Fruit fly (Drosophila melanogaster) whole organism, embryonic: Measurements from ENCODE around the gene CG14014.
A peak's percentile ranks its signal among the peaks of the same experiment; 100 is the strongest.

ENCODE experiments used
- BEAF-32 ChIP-seq: fragments of 200-800 bp; sonication (Bioruptor generic); optimal IDR thresholded peaks from 3 replicates; lab custom pipeline; 2017; ENCODE audit warnings: missing biosample characterization, missing genetic modification characterization, mild to moderate bottlenecking, moderate library complexity, missing genetic modification reagents
- CG11456 ChIP-seq: fragments of 200-800 bp; sonication (Bioruptor generic); IDR thresholded peaks from 3 replicates; pipeline ENCODE4 v1.3.6; 2022; ENCODE audit warnings: missing biosample characterization, missing genetic modification characterization
- CG12104 ChIP-seq: fragments of 200-800 bp; sonication (Bioruptor generic); optimal IDR thresholded peaks from 3 replicates; lab custom pipeline; 2016; ENCODE audit warnings: missing biosample characterization, missing genetic modification characterization
- CG12391 ChIP-seq: fragments of 200-800 bp; sonication (Bioruptor generic); optimal IDR thresholded peaks from 3 replicates; lab custom pipeline; 2018; ENCODE audit warnings: missing biosample characterization, mild to moderate bottlenecking, missing genetic modification characterization, moderate library complexity
- CG13287 ChIP-seq: fragments of 200-800 bp; sonication (Bioruptor generic); IDR thresholded peaks from 2 replicates; pipeline ENCODE4 v1.3.6; 2022; ENCODE audit warnings: missing biosample characterization, missing genetic modification characterization; ENCODE audit not compliant: partially characterized antibody
- CG16813 ChIP-seq: fragments of 200-800 bp; sonication (Bioruptor generic); IDR thresholded peaks from 3 replicates; pipeline ENCODE4 v1.3.6; 2022; ENCODE audit warnings: missing biosample characterization, missing genetic modification characterization; ENCODE audit not compliant: partially characterized antibody
- CG17829 ChIP-seq: fragments of 200-800 bp; optimal IDR thresholded peaks from 2 replicates; lab custom pipeline; 2019; ENCODE audit warnings: missing biosample characterization, mild to moderate bottlenecking, missing genetic modification characterization, moderate library complexity
- CG2116 ChIP-seq: fragments of 200-800 bp; sonication (Bioruptor generic); optimal IDR thresholded peaks from 3 replicates; lab custom pipeline; 2018; ENCODE audit warnings: missing biosample characterization, mild to moderate bottlenecking, missing genetic modification characterization
- CG2129 ChIP-seq: fragments of 200-800 bp; sonication (Bioruptor generic); IDR thresholded peaks from 2 replicates; pipeline ENCODE4 v1.3.6; 2022; ENCODE audit warnings: missing biosample characterization, missing genetic modification characterization; ENCODE audit not compliant: partially characterized antibody
- CG2199 ChIP-seq: fragments of 200-800 bp; sonication (Bioruptor generic); IDR thresholded peaks from 3 replicates; pipeline ENCODE4 v1.3.6; 2022; ENCODE audit warnings: missing biosample characterization, missing genetic modification characterization
- CG2889 ChIP-seq: fragments of 200-800 bp; sonication (Bioruptor generic); IDR thresholded peaks from 3 replicates; pipeline ENCODE4 v1.3.6; 2022; ENCODE audit warnings: missing biosample characterization, missing genetic modification characterization
- CG34422 ChIP-seq: fragments of 200-800 bp; sonication (Bioruptor generic); IDR thresholded peaks from 3 replicates; pipeline ENCODE4 v1.3.6; 2022; ENCODE audit warnings: missing biosample characterization, missing genetic modification characterization
- CG4854 ChIP-seq: fragments of 200-800 bp; sonication (Bioruptor generic); optimal IDR thresholded peaks from 2 replicates; lab custom pipeline; 2016; ENCODE audit warnings: missing biosample characterization, missing genetic modification characterization, inconsistent platforms
- CG6175 ChIP-seq: fragments of 200-800 bp; sonication (Bioruptor generic); IDR thresholded peaks from 3 replicates; pipeline ENCODE4 v1.3.6; 2022; ENCODE audit warnings: missing biosample characterization, missing genetic modification characterization
- CG6254 ChIP-seq: fragments of 200-800 bp; sonication (Bioruptor generic); optimal IDR thresholded peaks from 3 replicates; lab custom pipeline; 2017; ENCODE audit warnings: mild to moderate bottlenecking, missing biosample characterization, missing genetic modification reagents, missing genetic modification characterization
- CG6683 ChIP-seq: fragments of 200-800 bp; sonication (Bioruptor generic); optimal IDR thresholded peaks from 2 replicates; lab custom pipeline; 2017; ENCODE audit warnings: missing biosample characterization, mild to moderate bottlenecking, missing genetic modification characterization, missing genetic modification reagents
- CG7556 ChIP-seq: fragments of 200-800 bp; sonication (Bioruptor generic); optimal IDR thresholded peaks from 2 replicates; lab custom pipeline; 2017; ENCODE audit warnings: missing biosample characterization, mild to moderate bottlenecking, missing genetic modification characterization
- Dp ChIP-seq: fragments of 200-800 bp; sonication (Bioruptor generic); optimal IDR thresholded peaks from 2 replicates; lab custom pipeline; 2018; ENCODE audit warnings: missing biosample characterization, mild to moderate bottlenecking, missing genetic modification characterization, moderate library complexity
- GATAe ChIP-seq: fragments of 200-800 bp; sonication (Bioruptor generic); conservative IDR thresholded peaks from 2 replicates; pipeline ENCODE4 v1.3.6; 2022; ENCODE audit warnings: missing biosample characterization, missing genetic modification characterization
- Gug ChIP-seq: fragments of 200-800 bp; sonication (Bioruptor generic); IDR thresholded peaks from 4 replicates; pipeline ENCODE4 v1.3.6; 2022; ENCODE audit warnings: missing biosample characterization, missing genetic modification characterization
- HLH4C ChIP-seq: fragments of 200-800 bp; sonication (Bioruptor generic); IDR thresholded peaks from 3 replicates; pipeline ENCODE4 v1.3.6; 2022; ENCODE audit warnings: missing biosample characterization, missing genetic modification characterization; ENCODE audit not compliant: partially characterized antibody
- HLHmδ ChIP-seq: fragments of 200-800 bp; sonication (Bioruptor generic); optimal IDR thresholded peaks from 2 replicates; lab custom pipeline; 2018; ENCODE audit warnings: missing biosample characterization, mild to moderate bottlenecking, missing genetic modification characterization, moderate library complexity
- MBD-R2 ChIP-seq: fragments of 200-800 bp; sonication (Bioruptor generic); IDR thresholded peaks from 2 replicates; pipeline ENCODE4 v1.3.6; 2022; ENCODE audit warnings: missing biosample characterization, missing genetic modification characterization
- Pdp1 ChIP-seq, 2 experiments: fragments of 200-800 bp; sonication (Bioruptor generic); optimal IDR thresholded peaks; 3 replicates each; lab custom pipeline; 2016; ENCODE audit warnings: missing biosample characterization in 2 of 2, missing genetic modification characterization in 2 of 2, mild to moderate bottlenecking in 1 of 2, moderate library complexity in 1 of 2
- Scr ChIP-seq: fragments of 200-800 bp; sonication (Bioruptor generic); IDR thresholded peaks from 2 replicates; pipeline ENCODE4 v1.3.6; 2022; ENCODE audit warnings: missing biosample characterization, missing genetic modification characterization; ENCODE audit not compliant: partially characterized antibody
- YL-1 ChIP-seq: fragments of 200-800 bp; sonication (Bioruptor generic); optimal IDR thresholded peaks from 3 replicates; lab custom pipeline; 2017; ENCODE audit warnings: missing biosample characterization, mild to moderate bottlenecking, missing genetic modification characterization
- amos ChIP-seq: fragments of 200-800 bp; sonication (Bioruptor generic); IDR thresholded peaks from 2 replicates; pipeline ENCODE4 v1.3.6; 2022; ENCODE audit warnings: missing biosample characterization, missing genetic modification characterization; ENCODE audit not compliant: partially characterized antibody
- ato ChIP-seq: fragments of 200-800 bp; sonication (Bioruptor generic); IDR thresholded peaks from 2 replicates; pipeline ENCODE4 v1.3.6; 2022; ENCODE audit warnings: missing biosample characterization, missing genetic modification characterization; ENCODE audit not compliant: partially characterized antibody
- cas ChIP-seq: fragments of 200-800 bp; sonication (Bioruptor generic); IDR thresholded peaks from 2 replicates; pipeline ENCODE4 v1.3.6; 2022; ENCODE audit warnings: missing biosample characterization, missing genetic modification characterization
- ci ChIP-seq: fragments of 200-800 bp; sonication (Bioruptor generic); IDR thresholded peaks from 3 replicates; pipeline ENCODE4 v1.3.6; 2022; ENCODE audit warnings: missing biosample characterization, missing genetic modification characterization
- crp ChIP-seq, 2 experiments: fragments of 200-800 bp; sonication (Bioruptor generic); optimal IDR thresholded peaks; 2 replicates in 1 of 2; 3 replicates in 1 of 2; lab custom pipeline; 2017; ENCODE audit warnings: missing biosample characterization in 2 of 2, missing genetic modification characterization in 2 of 2, mild to moderate bottlenecking in 1 of 2, moderate library complexity in 1 of 2
- hb ChIP-seq: fragments of 200-800 bp; sonication (Bioruptor generic); IDR thresholded peaks from 3 replicates; pipeline ENCODE4 v1.3.6; 2022; ENCODE audit warnings: missing biosample characterization, missing genetic modification characterization; ENCODE audit not compliant: partially characterized antibody
- knrl ChIP-seq: fragments of 200-800 bp; sonication (Bioruptor generic); IDR thresholded peaks from 3 replicates; pipeline ENCODE4 v1.3.6; 2022; ENCODE audit warnings: missing biosample characterization, missing genetic modification characterization; ENCODE audit not compliant: partially characterized antibody
- mirr ChIP-seq: fragments of 200-800 bp; sonication (Bioruptor generic); optimal IDR thresholded peaks from 3 replicates; lab custom pipeline; 2018; ENCODE audit warnings: missing biosample characterization, mild to moderate bottlenecking, missing genetic modification characterization
- nau ChIP-seq: fragments of 200-800 bp; sonication (Bioruptor generic); optimal IDR thresholded peaks from 3 replicates; lab custom pipeline; 2017; ENCODE audit warnings: missing biosample characterization, mild to moderate bottlenecking, missing genetic modification characterization, missing genetic modification reagents
- onecut ChIP-seq: fragments of 200-800 bp; sonication (Bioruptor generic); IDR thresholded peaks from 2 replicates; pipeline ENCODE4 v1.3.6; 2022; ENCODE audit warnings: missing biosample characterization, missing genetic modification characterization
- phol ChIP-seq: fragments of 200-800 bp; sonication (Bioruptor generic); optimal IDR thresholded peaks from 3 replicates; lab custom pipeline; 2018; ENCODE audit warnings: missing biosample characterization, mild to moderate bottlenecking, missing genetic modification characterization, moderate library complexity
- pnt ChIP-seq: fragments of 200-800 bp; sonication (Bioruptor generic); optimal IDR thresholded peaks from 3 replicates; lab custom pipeline; 2016; ENCODE audit warnings: missing biosample characterization, missing genetic modification characterization
- sc ChIP-seq, 3 experiments: fragments of >200 bp in 2 of 3; fragments of 200-800 bp in 1 of 3; sonication (Bioruptor generic) in 1 of 3; optimal IDR thresholded peaks; 2 replicates in 2 of 3; 3 replicates in 1 of 3; lab custom pipeline; 2017; ENCODE audit warnings: mild to moderate bottlenecking in 1 of 3, missing biosample characterization in 1 of 3, missing genetic modification characterization in 1 of 3, missing genetic modification reagents in 1 of 3
- so ChIP-seq: fragments of 200-800 bp; sonication (Bioruptor generic); IDR thresholded peaks from 3 replicates; pipeline ENCODE4 v1.3.6; 2022; ENCODE audit warnings: missing biosample characterization, missing genetic modification characterization
- sob ChIP-seq: fragments of 200-800 bp; sonication (Bioruptor generic); IDR thresholded peaks from 2 replicates; pipeline ENCODE4 v1.3.6; 2022; ENCODE audit warnings: missing biosample characterization, missing genetic modification characterization
- sqz ChIP-seq: fragments of 200-800 bp; sonication (Bioruptor generic); optimal IDR thresholded peaks from 3 replicates; lab custom pipeline; 2018; ENCODE audit warnings: missing biosample characterization, mild to moderate bottlenecking, missing genetic modification characterization
- ssp ChIP-seq: fragments of 200-800 bp; sonication (Bioruptor generic); IDR thresholded peaks from 2 replicates; pipeline ENCODE4 v1.3.6; 2022; ENCODE audit warnings: missing biosample characterization, missing genetic modification characterization
- stwl ChIP-seq: fragments of 200-800 bp; sonication (Bioruptor generic); optimal IDR thresholded peaks from 3 replicates; lab custom pipeline; 2018; ENCODE audit warnings: missing biosample characterization, mild to moderate bottlenecking, missing genetic modification characterization, moderate library complexity
- tna ChIP-seq: fragments of 200-800 bp; sonication (Bioruptor generic); IDR thresholded peaks from 2 replicates; pipeline ENCODE4 v1.3.6; 2022; ENCODE audit warnings: missing biosample characterization, missing genetic modification characterization; ENCODE audit not compliant: partially characterized antibody
- unc-4 ChIP-seq: fragments of 200-800 bp; sonication (Bioruptor generic); IDR thresholded peaks from 2 replicates; pipeline ENCODE4 v1.3.6; 2022; ENCODE audit warnings: missing biosample characterization, missing genetic modification characterization; ENCODE audit not compliant: partially characterized antibody
- vnd ChIP-seq: fragments of 200-800 bp; sonication (Bioruptor generic); IDR thresholded peaks from 3 replicates; pipeline ENCODE4 v1.3.6; 2022; ENCODE audit warnings: missing biosample characterization, missing genetic modification characterization; ENCODE audit not compliant: partially characterized antibody
- zen2 ChIP-seq: fragments of 200-800 bp; sonication (Bioruptor generic); IDR thresholded peaks from 3 replicates; pipeline ENCODE4 v1.3.6; 2022; ENCODE audit warnings: missing biosample characterization, missing genetic modification characterization; ENCODE audit not compliant: partially characterized antibody

The CG14014 gene

dm6 chr2L:5525723-5526122 is 24.9 kb downstream of the CG14014 start, which contains the start of gene Cap-D3 (continued):
- TF ChIP-seq sc (optimal IDR thresholded peaks at IDR 0.05; lab: Kevin White, UChicago): no peak
- TF ChIP-seq sc (GFP tag; optimal IDR thresholded peaks at IDR 0.05; lab: Kevin White, UChicago): no peak
- TF ChIP-seq CG12391 (tag; lab: Kevin White, UChicago): no peak
- no peak for TF ChIP-seq CG11456 (GFP tag; lab: Robert Waterston, UW)
- TF ChIP-seq sqz (GFP tag; lab: Kevin White, UChicago): no peak
- peak; percentile 65 for TF ChIP-seq zen2 (GFP tag; lab: Robert Waterston, UW)
- TF ChIP-seq CG2116 (GFP tag; lab: Kevin White, UChicago): peak; percentile 45
- no peak for TF ChIP-seq CG12104 (GFP tag; lab: Kevin White, UChicago)
- no peak for TF ChIP-seq onecut (GFP tag; lab: Robert Waterston, UW)
- TF ChIP-seq crp (GFP tag; optimal IDR thresholded peaks at IDR 0.05; lab: Kevin White, UChicago): peak in 1 of 2 experiments; percentile 88
- no peak for TF ChIP-seq CG4854
- TF ChIP-seq HLH4C: peak; percentile 85
- TF ChIP-seq phol (tag; lab: Kevin White, UChicago): peak; percentile 72
- TF ChIP-seq CG34422 (GFP tag; lab: Robert Waterston, UW): no peak
- TF ChIP-seq Scr (GFP tag; lab: Robert Waterston, UW): peak; percentile 49
- peak; percentile 76 for TF ChIP-seq MBD-R2 (GFP tag; lab: Robert Waterston, UW)
- no peak for TF ChIP-seq CG6254 (GFP tag; lab: Kevin White, UChicago)
- no peak for TF ChIP-seq so (GFP tag; lab: Robert Waterston, UW)
- peak in 1 of 2 experiments; percentile 62 for TF ChIP-seq Pdp1 (GFP tag; optimal IDR thresholded peaks at IDR 0.05; lab: Kevin White, UChicago)
- TF ChIP-seq CG6175 (GFP tag; lab: Robert Waterston, UW): no peak
- no peak for TF ChIP-seq YL-1 (GFP tag; lab: Kevin White, UChicago)
- TF ChIP-seq CG2889 (GFP tag; lab: Robert Waterston, UW): no peak
- TF ChIP-seq Dp (GFP tag; lab: Kevin White, UChicago): peak; percentile 74
- no peak; the same call in 1 of the 2 replicates for TF ChIP-seq amos (GFP tag; lab: Robert Waterston, UW)
- no peak for TF ChIP-seq sob (GFP tag; lab: Robert Waterston, UW)
- TF ChIP-seq tna (GFP tag; lab: Robert Waterston, UW): peak; percentile 74
- peak; percentile 69 for TF ChIP-seq CG13287
- no peak for TF ChIP-seq ssp
- peak; percentile 28; the same call in 1 of the 3 replicates for TF ChIP-seq ci
- no peak for TF ChIP-seq CG17829 (tag; lab: Kevin White, UChicago)
- no peak for TF ChIP-seq stwl (tag; lab: Kevin White, UChicago)
- TF ChIP-seq GATAe: no peak
- TF ChIP-seq HLHmδ (GFP tag; lab: Kevin White, UChicago): no peak
- peak; percentile 28; the same call in 1 of the 3 replicates for TF ChIP-seq knrl
- TF ChIP-seq pnt (GFP tag; lab: Kevin White, UChicago): no peak
- TF ChIP-seq CG7556 (GFP tag; lab: Kevin White, UChicago): no peak
- 0 out of 2 replicates have a peak, but pooled peaks have one; percentile 12 for TF ChIP-seq CG2129 (GFP tag; lab: Robert Waterston, UW)
- TF ChIP-seq cas (GFP tag; lab: Robert Waterston, UW): no peak
- TF ChIP-seq ato: peak; percentile 68; the same call in 1 of the 2 replicates
- TF ChIP-seq unc-4: peak; percentile 36
- no peak for TF ChIP-seq mirr (GFP tag; lab: Kevin White, UChicago)
- 0 out of 3 replicates have a peak, but pooled peaks have one; percentile 70 for TF ChIP-seq hb
- TF ChIP-seq CG6683 (GFP tag; lab: Kevin White, UChicago): no peak
- TF ChIP-seq vnd (GFP tag; lab: Robert Waterston, UW): peak; percentile 61; the same call in 2 of the 3 replicates
- TF ChIP-seq CG16813: peak; percentile 55
- TF ChIP-seq nau: no peak
- no peak for TF ChIP-seq CG2199 (GFP tag; lab: Robert Waterston, UW)
- no peak for TF ChIP-seq Gug (GFP tag; lab: Robert Waterston, UW)
- TF ChIP-seq BEAF-32 (GFP tag; lab: Kevin White, UChicago): peak; percentile 16
